Worm (Caenorhabditis elegans) whole organism, L4 larva: ENCODE results near the gene fbxb-1.
"Not testable (repeated sequence)": the region's sequence is repeated elsewhere in the genome, so short reads cannot be mapped to it uniquely, and the experiment has no call there.

ENCODE experiments used
- D1046.2 ChIP-seq: fragments of 200-800 bp; sonication (Bioruptor generic); IDR thresholded peaks from 2 replicates; pipeline ENCODE4 v1.3.6; 2022; ENCODE audit warnings: missing genetic modification characterization, missing compliant biosample characterization
- F26F4.8 ChIP-seq: fragments of 200-800 bp; sonication (Bioruptor generic); conservative IDR thresholded peaks from 2 replicates; pipeline ENCODE4 v1.3.6; 2022; ENCODE audit warnings: missing genetic modification characterization, missing compliant biosample characterization
- Y105C5A.15 ChIP-seq: fragments of 200-800 bp; sonication (Bioruptor generic); IDR thresholded peaks from 2 replicates; pipeline ENCODE4 v1.3.6; 2022; ENCODE audit warnings: missing genetic modification characterization, missing compliant biosample characterization
- Y5F2A.4 ChIP-seq: fragments of 200-800 bp; sonication (Bioruptor generic); optimal IDR thresholded peaks from 2 replicates; lab custom pipeline; 2018; ENCODE audit warnings: mild to moderate bottlenecking, missing genetic modification characterization, missing compliant biosample characterization
- aha-1 ChIP-seq: fragments of 150-350 bp; peaks from one replicate; lab custom pipeline; 2014; ENCODE audit warnings: missing biosample characterization, missing genetic modification characterization
- ama-1 ChIP-seq: fragments of 150-350 bp; optimal IDR thresholded peaks from 2 replicates; lab custom pipeline; 2014; ENCODE audit warnings: inconsistent platforms, mixed read lengths
- ceh-20 ChIP-seq: fragments of 200-800 bp; sonication (Bioruptor generic); IDR thresholded peaks from 2 replicates; pipeline ENCODE4 v1.3.6; 2022; ENCODE audit warnings: missing genetic modification reagents, missing genetic modification characterization, missing compliant biosample characterization
- ceh-28 ChIP-seq: fragments of 150-350 bp; optimal IDR thresholded peaks from 2 replicates; lab custom pipeline; 2014; ENCODE audit warnings: missing biosample characterization, missing genetic modification reagents, missing genetic modification characterization
- ces-1 ChIP-seq: fragments of 150-350 bp; sonication (generic microtip); optimal IDR thresholded peaks from 4 replicates; lab custom pipeline; 2014; ENCODE audit warnings: missing biosample characterization, missing genetic modification reagents, missing genetic modification characterization
- daf-12 ChIP-seq: fragments of 150-350 bp; optimal IDR thresholded peaks from 2 replicates; lab custom pipeline; 2014; ENCODE audit warnings: missing biosample characterization, missing genetic modification reagents, missing genetic modification characterization
- gei-8 ChIP-seq: fragments of 200-800 bp; sonication (Bioruptor generic); optimal IDR thresholded peaks from 2 replicates; lab custom pipeline; 2018; ENCODE audit warnings: mild to moderate bottlenecking, missing genetic modification characterization, missing compliant biosample characterization
- hlh-30 ChIP-seq: sonication (generic microtip); optimal IDR thresholded peaks from 2 replicates; lab custom pipeline; 2017; ENCODE audit warnings: antibody characterized with exemption, mild to moderate bottlenecking, missing genetic modification characterization, missing compliant biosample characterization; ENCODE audit not compliant: insufficient read depth
- jun-1 ChIP-seq: fragments of 150-350 bp; optimal IDR thresholded peaks from 2 replicates; lab custom pipeline; 2014; ENCODE audit warnings: missing biosample characterization, missing genetic modification reagents, missing genetic modification characterization
- lin-39 ChIP-seq: fragments of 150-350 bp; optimal IDR thresholded peaks from 2 replicates; lab custom pipeline; 2014; ENCODE audit warnings: missing biosample characterization, missing genetic modification reagents, missing genetic modification characterization
- lir-3 ChIP-seq: sonication (generic microtip); optimal IDR thresholded peaks from 2 replicates; lab custom pipeline; 2016; ENCODE audit warnings: mild to moderate bottlenecking, missing genetic modification characterization, missing compliant biosample characterization
- lsy-2 ChIP-seq, 2 experiments: fragments of 150-350 bp in 1 of 2; sonication (generic microtip) in 1 of 2; optimal IDR thresholded peaks; 2 replicates each; lab custom pipeline; 2014 to 2017; ENCODE audit warnings: missing biosample characterization in 2 of 2, missing genetic modification characterization in 2 of 2
- mxl-2 ChIP-seq: fragments of 200-800 bp; sonication (Bioruptor generic); conservative IDR thresholded peaks from 2 replicates; pipeline ENCODE4 v1.3.6; 2022; ENCODE audit warnings: missing genetic modification reagents, missing genetic modification characterization, missing compliant biosample characterization
- nhr-11 ChIP-seq: fragments of 150-350 bp; optimal IDR thresholded peaks from 2 replicates; lab custom pipeline; 2014; ENCODE audit warnings: missing biosample characterization, missing genetic modification characterization
- nhr-42 ChIP-seq: fragments of 200-800 bp; sonication (Bioruptor generic); IDR thresholded peaks from 2 replicates; pipeline ENCODE4 v1.3.6; 2022; ENCODE audit warnings: missing genetic modification characterization, missing compliant biosample characterization
- nhr-77 ChIP-seq: fragments of 150-350 bp; optimal IDR thresholded peaks from 2 replicates; lab custom pipeline; 2014; ENCODE audit warnings: missing biosample characterization, missing genetic modification characterization
- pqm-1 ChIP-seq: sonication (generic microtip); optimal IDR thresholded peaks from 2 replicates; lab custom pipeline; 2017; ENCODE audit warnings: missing biosample characterization, missing genetic modification characterization
- saeg-2 ChIP-seq: fragments of 200-800 bp; sonication (Bioruptor generic); IDR thresholded peaks from 2 replicates; pipeline ENCODE4 v1.3.6; 2022; ENCODE audit warnings: missing genetic modification reagents, missing genetic modification characterization, missing compliant biosample characterization
- set-16 ChIP-seq: fragments of 200-800 bp; sonication (Bioruptor generic); IDR thresholded peaks from 2 replicates; pipeline ENCODE4 v1.3.6; 2022; ENCODE audit warnings: missing genetic modification reagents, missing genetic modification characterization, missing compliant biosample characterization
- snpc-1.2 ChIP-seq: fragments of 200-800 bp; sonication (Bioruptor generic); IDR thresholded peaks from 2 replicates; pipeline ENCODE4 v1.3.6; 2022; ENCODE audit warnings: missing genetic modification reagents, missing genetic modification characterization, missing compliant biosample characterization
- unc-39 ChIP-seq: sonication (generic microtip); optimal IDR thresholded peaks from 2 replicates; lab custom pipeline; 2017; ENCODE audit warnings: missing biosample characterization, missing genetic modification characterization
- unc-62 ChIP-seq, 3 experiments: fragments of 150-350 bp in 1 of 3; sonication (generic microtip); optimal IDR thresholded peaks in 2 of 3; peaks in 1 of 3; 1 replicate in 1 of 3; 2 replicates in 2 of 3; lab custom pipeline; 2014 to 2017; ENCODE audit warnings: missing biosample characterization in 3 of 3, missing genetic modification characterization in 3 of 3, missing genetic modification reagents in 3 of 3, missing genotype in 1 of 3
- vab-7 ChIP-seq: fragments of 200-800 bp; sonication (Bioruptor generic); IDR thresholded peaks from 2 replicates; pipeline ENCODE4 v1.3.6; 2022; ENCODE audit warnings: missing genetic modification reagents, missing genetic modification characterization, missing compliant biosample characterization
- zip-11 ChIP-seq: fragments of 200-800 bp; sonication (Bioruptor generic); IDR thresholded peaks from 2 replicates; pipeline ENCODE4 v1.3.6; 2022; ENCODE audit warnings: missing genetic modification characterization, missing compliant biosample characterization
- zip-2 ChIP-seq: fragments of 150-350 bp; optimal IDR thresholded peaks from 2 replicates; lab custom pipeline; 2014; ENCODE audit warnings: missing biosample characterization, missing genetic modification characterization

The fbxb-1 gene

DNA sequence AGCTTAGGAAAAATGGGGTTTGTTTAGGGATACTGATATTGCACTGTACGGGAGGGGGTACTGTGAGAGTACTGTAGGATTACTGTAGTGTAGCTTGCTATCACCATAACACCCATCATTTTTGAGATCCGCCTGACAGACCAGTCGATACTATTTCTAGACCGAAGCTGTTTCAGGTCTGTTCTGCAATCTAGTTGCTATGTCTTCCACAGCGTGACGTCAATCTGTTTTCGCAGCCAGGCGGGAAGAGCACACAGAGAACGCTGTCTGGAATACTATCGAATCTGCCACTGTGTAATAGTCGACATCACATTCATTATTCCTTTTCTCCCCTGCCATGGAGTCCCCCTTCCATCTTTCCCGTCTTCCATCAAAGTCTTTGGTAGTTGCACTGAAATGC lies 11.7 kb downstream of the fbxb-1 start, which contains the start of gene F21D9.11:
F21D9.11 (plus strand) TSS at position 301 of the 400 bp plus-strand sequence.
- TF ChIP-seq lir-3: no peak
- no peak for TF ChIP-seq snpc-1.2 (GFP tag; lab: Robert Waterston, UW)
- no peak for TF ChIP-seq nhr-77 (tag; lab: Kevin White, UChicago)

- no peak for TF ChIP-seq lin-39 (tag; lab: Kevin White, UChicago)
- TF ChIP-seq, all 104 proteins: peak for 0
Observed at ce11 chrV:19253520-19253919, 13.4 kb downstream of the fbxb-1 start, which contains the start of gene F21D9.4. Gene F21D9.4, plus strand, starts transcription at chrV:19253820.

DNA sequence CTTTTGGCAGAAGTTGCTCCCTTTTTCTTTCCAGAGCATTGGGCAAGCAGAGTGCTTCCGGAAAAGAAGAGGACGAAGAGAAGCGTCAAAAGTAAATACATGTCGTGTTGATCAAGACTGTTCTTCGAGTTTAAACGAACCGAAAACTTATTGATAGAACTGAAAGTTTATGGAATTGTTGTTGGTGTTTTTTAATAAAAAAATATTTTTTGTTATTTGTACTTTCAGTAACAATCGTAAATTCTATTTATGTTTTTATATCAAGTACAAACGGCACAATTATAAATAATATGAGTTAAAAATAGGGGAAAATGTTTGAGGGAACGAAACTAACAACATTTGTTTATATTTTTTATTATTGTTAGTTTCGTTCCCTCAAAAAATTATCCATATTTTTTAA lies 17.5 kb downstream of the fbxb-1 start, which contains the start of gene F21D9.3:
F21D9.3 (minus strand) TSS at position 101 of the 400 bp plus-strand sequence.
- TF ChIP-seq gei-8 (GFP tag; lab: Kevin White, UChicago) (no peak), vab-7 (GFP tag; lab: Robert Waterston, UW) (no peak), unc-62 (GFP tag; optimal IDR thresholded peaks at IDR 0.05 in 1 of 2; lab: Kevin White, UChicago) (peak in 1 of 2 experiments; percentile 11), unc-62 (tag; optimal IDR thresholded peaks at IDR 0.05; lab: Kevin White, UChicago) (no peak), nhr-11 (no peak)

DNA sequence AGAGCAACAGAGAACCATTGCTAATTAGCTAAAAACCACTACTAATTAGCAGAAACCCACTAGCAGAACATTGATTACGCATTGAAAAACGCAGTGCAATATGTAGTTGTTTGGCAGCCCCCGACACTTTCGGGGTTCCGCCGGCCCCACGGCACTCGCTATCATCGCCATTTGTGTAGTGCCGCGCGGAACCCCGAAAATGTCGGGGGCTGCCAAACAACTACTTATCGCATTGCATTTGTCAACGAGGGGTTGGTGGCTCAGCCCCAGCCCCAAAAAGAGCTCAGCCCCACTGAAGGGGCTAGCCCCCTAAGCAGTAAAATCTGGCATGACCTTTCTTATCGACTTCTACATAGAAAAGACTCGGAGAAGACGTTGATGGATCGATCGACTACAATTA lies 19.2 kb downstream of the fbxb-1 start:
- TF ChIP-seq F26F4.8: no peak
- TF ChIP-seq saeg-2 (GFP tag; lab: Robert Waterston, UW): no peak
- no peak for TF ChIP-seq daf-12 (tag; lab: Kevin White, UChicago)
- peak; percentile 53 for TF ChIP-seq set-16 (GFP tag; lab: Robert Waterston, UW)
- no peak for TF ChIP-seq lsy-2 (tag; optimal IDR thresholded peaks at IDR 0.05; lab: Kevin White, UChicago)

ce11 chrV:19260686-19261085 lies 20.5 kb downstream of the fbxb-1 start:
- peak; percentile 60 for TF ChIP-seq aha-1 (tag; lab: Kevin White, UChicago)
- TF ChIP-seq ceh-20 (GFP tag; lab: Robert Waterston, UW): no peak
- peak in 1 of 2 experiments; percentile 62 for TF ChIP-seq unc-62 (GFP tag; optimal IDR thresholded peaks at IDR 0.05 in 1 of 2; lab: Kevin White, UChicago)
- no peak for TF ChIP-seq unc-62 (tag; optimal IDR thresholded peaks at IDR 0.05; lab: Kevin White, UChicago)

DNA sequence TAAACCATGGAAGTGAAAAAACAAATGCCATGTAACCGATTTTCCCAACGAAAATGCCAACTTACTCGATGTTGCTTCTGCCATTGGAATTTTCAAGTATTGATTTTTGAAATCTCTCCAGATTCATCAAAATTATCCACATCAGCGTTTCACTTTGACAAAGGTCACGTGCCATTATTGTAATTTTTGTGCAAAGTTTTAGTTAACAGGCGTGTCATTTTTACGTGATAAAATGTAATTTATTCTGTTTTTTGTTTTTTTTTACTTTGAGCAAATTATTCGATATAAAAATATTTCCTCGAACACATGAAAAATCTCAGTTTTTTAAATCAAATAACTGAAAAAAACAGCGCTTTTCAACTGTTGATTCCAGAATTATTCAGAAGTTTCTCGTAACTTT lies 22.2 kb downstream of the fbxb-1 start, which contains the start of gene F21D9.2:
F21D9.2 (minus strand) TSS at position 101 of the 400 bp plus-strand sequence.
- no peak for TF ChIP-seq D1046.2 (GFP tag; lab: Robert Waterston, UW)
- no peak for TF ChIP-seq set-16 (GFP tag; lab: Robert Waterston, UW)
- no peak for TF ChIP-seq ama-1
- TF ChIP-seq nhr-42 (GFP tag; lab: Robert Waterston, UW): no peak
- no peak for TF ChIP-seq nhr-11
- no peak for TF ChIP-seq Y105C5A.15 (GFP tag; lab: Robert Waterston, UW)
- TF ChIP-seq pqm-1 (tag; lab: Kevin White, UChicago): no peak
- no peak for TF ChIP-seq mxl-2
- TF ChIP-seq ceh-28 (tag; lab: Kevin White, UChicago): no peak
- no peak for TF ChIP-seq zip-2
- no peak for TF ChIP-seq unc-39 (tag; lab: Kevin White, UChicago)
- TF ChIP-seq gei-8 (GFP tag; lab: Kevin White, UChicago): no peak
- no peak for TF ChIP-seq ces-1
- no peak for TF ChIP-seq lir-3
- no peak for TF ChIP-seq hlh-30 (tag; lab: Kevin White, UChicago)
- TF ChIP-seq, all 104 proteins: peak for 0

ce11 chrV:19264148-19264547 lies 24.0 kb downstream of the fbxb-1 start, which contains the start of gene F21D9.1:
Gene F21D9.1, plus strand, starts transcription at chrV:19264448.
- not testable (repeated sequence) for TF ChIP-seq jun-1 (tag; lab: Kevin White, UChicago); zip-11; Y5F2A.4 (GFP tag; lab: Kevin White, UChicago)
